Fruit fly (Drosophila melanogaster) whole organism, embryonic: ENCODE data around the gene Tomosyn.

Source experiments
- ATbp ChIP-seq: fragments of 200-800 bp; sonication (Bioruptor generic); optimal IDR thresholded peaks from 2 replicates; lab custom pipeline; 2017; ENCODE audit warnings: missing biosample characterization, mild to moderate bottlenecking, missing genetic modification characterization, missing genetic modification reagents
- Antp ChIP-seq: fragments of 200-800 bp; sonication (Bioruptor generic); optimal IDR thresholded peaks from 3 replicates; lab custom pipeline; 2016; ENCODE audit warnings: missing biosample characterization, missing genetic modification characterization
- B-H2 ChIP-seq: fragments of 200-800 bp; sonication (Bioruptor generic); optimal IDR thresholded peaks from 2 replicates; lab custom pipeline; 2018; ENCODE audit warnings: missing biosample characterization, mild to moderate bottlenecking, missing genetic modification characterization
- Bdp1 ChIP-seq: fragments of 200-800 bp; sonication (Bioruptor generic); optimal IDR thresholded peaks from 3 replicates; lab custom pipeline; 2016; ENCODE audit warnings: missing biosample characterization, missing genetic modification characterization
- CG10462 ChIP-seq: fragments of 200-800 bp; sonication (Bioruptor generic); optimal IDR thresholded peaks from 2 replicates; lab custom pipeline; 2016; ENCODE audit warnings: missing biosample characterization, missing genetic modification characterization
- CG11560 ChIP-seq: fragments of 200-800 bp; sonication (Bioruptor generic); IDR thresholded peaks from 3 replicates; pipeline ENCODE4 v1.3.6; 2022; ENCODE audit warnings: missing biosample characterization, missing genetic modification characterization
- CG12299 ChIP-seq: fragments of 200-800 bp; sonication (Bioruptor generic); optimal IDR thresholded peaks from 2 replicates; lab custom pipeline; 2018; ENCODE audit warnings: missing biosample characterization, mild to moderate bottlenecking, missing genetic modification characterization
- CG12942 ChIP-seq: fragments of 200-800 bp; sonication (Bioruptor generic); optimal IDR thresholded peaks from 3 replicates; lab custom pipeline; 2016; ENCODE audit warnings: missing biosample characterization, missing genetic modification characterization
- CG16813 ChIP-seq: fragments of 200-800 bp; sonication (Bioruptor generic); IDR thresholded peaks from 3 replicates; pipeline ENCODE4 v1.3.6; 2022; ENCODE audit warnings: missing biosample characterization, missing genetic modification characterization; ENCODE audit not compliant: partially characterized antibody
- CG2678 ChIP-seq: fragments of 200-800 bp; sonication (Bioruptor generic); optimal IDR thresholded peaks from 3 replicates; lab custom pipeline; 2019; ENCODE audit warnings: missing biosample characterization, mild to moderate bottlenecking, missing genetic modification characterization, moderate library complexity
- CG33557 ChIP-seq: fragments of 200-800 bp; sonication (Bioruptor generic); optimal IDR thresholded peaks from 2 replicates; lab custom pipeline; 2019; ENCODE audit warnings: missing biosample characterization, mild to moderate bottlenecking, missing genetic modification characterization, moderate library complexity
- CG3847 ChIP-seq: fragments of 200-800 bp; sonication (Bioruptor generic); IDR thresholded peaks from 2 replicates; pipeline ENCODE4 v1.3.6; 2022; ENCODE audit warnings: missing biosample characterization, missing genetic modification characterization
- CG5180 ChIP-seq: fragments of 200-800 bp; sonication (Bioruptor generic); optimal IDR thresholded peaks from 3 replicates; lab custom pipeline; 2017; ENCODE audit warnings: missing biosample characterization, missing genetic modification characterization, mild to moderate bottlenecking, moderate library complexity, missing genetic modification reagents
- Camta ChIP-seq: fragments of 200-800 bp; sonication (Bioruptor generic); optimal IDR thresholded peaks from 2 replicates; lab custom pipeline; 2016; ENCODE audit warnings: missing biosample characterization, missing genetic modification characterization
- CrebB ChIP-seq: fragments of 200-800 bp; sonication (Bioruptor generic); optimal IDR thresholded peaks from 3 replicates; lab custom pipeline; 2018; ENCODE audit warnings: missing biosample characterization, mild to moderate bottlenecking, missing genetic modification characterization
- Dad ChIP-seq: fragments of 200-800 bp; sonication (Bioruptor generic); optimal IDR thresholded peaks from 3 replicates; lab custom pipeline; 2016; ENCODE audit warnings: missing biosample characterization, missing genetic modification characterization
- Dek ChIP-seq: fragments of 200-800 bp; sonication (Bioruptor generic); optimal IDR thresholded peaks from 3 replicates; lab custom pipeline; 2019; ENCODE audit warnings: missing biosample characterization, mild to moderate bottlenecking, missing genetic modification characterization, moderate library complexity
- Dll ChIP-seq: fragments of 200-800 bp; sonication (Bioruptor generic); IDR thresholded peaks from 4 replicates; pipeline ENCODE4 v1.3.6; 2022; ENCODE audit warnings: missing biosample characterization, missing genetic modification characterization; ENCODE audit not compliant: partially characterized antibody
- Ets65A ChIP-seq: fragments of 200-800 bp; sonication (Bioruptor generic); peaks from one replicate; lab custom pipeline; 2016; ENCODE audit warnings: missing biosample characterization, missing genetic modification characterization
- Fer2 ChIP-seq: fragments of 200-800 bp; sonication (Bioruptor generic); optimal IDR thresholded peaks from 2 replicates; lab custom pipeline; 2018; ENCODE audit warnings: missing biosample characterization, mild to moderate bottlenecking, missing genetic modification characterization, moderate library complexity
- HLHmδ ChIP-seq: fragments of 200-800 bp; sonication (Bioruptor generic); optimal IDR thresholded peaks from 2 replicates; lab custom pipeline; 2018; ENCODE audit warnings: missing biosample characterization, mild to moderate bottlenecking, missing genetic modification characterization, moderate library complexity
- Neu2 ChIP-seq: fragments of 200-800 bp; sonication (Bioruptor generic); optimal IDR thresholded peaks from 3 replicates; lab custom pipeline; 2016; ENCODE audit warnings: missing biosample characterization, missing genetic modification characterization, borderline replicate concordance
- Oaz ChIP-seq: fragments of 200-800 bp; sonication (Bioruptor generic); IDR thresholded peaks from 2 replicates; pipeline ENCODE4 v1.3.6; 2022; ENCODE audit warnings: missing biosample characterization, missing genetic modification characterization
- PHDP ChIP-seq: fragments of 200-800 bp; sonication (Bioruptor generic); optimal IDR thresholded peaks from 3 replicates; lab custom pipeline; 2018; ENCODE audit warnings: missing biosample characterization, mild to moderate bottlenecking, missing genetic modification characterization, moderate library complexity
- btn ChIP-seq: fragments of 200-800 bp; sonication (Bioruptor generic); optimal IDR thresholded peaks from 2 replicates; lab custom pipeline; 2016; ENCODE audit warnings: missing biosample characterization, missing genetic modification characterization
- croc ChIP-seq: fragments of 200-800 bp; sonication (Bioruptor generic); conservative IDR thresholded peaks from 3 replicates; pipeline ENCODE4 v1.3.6; 2022; ENCODE audit warnings: missing biosample characterization, missing genetic modification characterization
- ftz-f1 ChIP-seq: fragments of 200-800 bp; sonication (Bioruptor generic); optimal IDR thresholded peaks from 2 replicates; lab custom pipeline; 2016; ENCODE audit warnings: missing biosample characterization, missing genetic modification characterization
- fu2 ChIP-seq: fragments of 200-800 bp; sonication (Bioruptor generic); optimal IDR thresholded peaks from 2 replicates; lab custom pipeline; 2016; ENCODE audit warnings: missing biosample characterization, missing genetic modification characterization
- ham ChIP-seq: fragments of 200-800 bp; sonication (Bioruptor generic); IDR thresholded peaks from 2 replicates; pipeline ENCODE4 v1.3.6; 2022; ENCODE audit warnings: missing biosample characterization, missing genetic modification characterization
- hbn ChIP-seq: fragments of 200-800 bp; sonication (Bioruptor generic); IDR thresholded peaks from 2 replicates; pipeline ENCODE4 v1.3.6; 2022; ENCODE audit warnings: missing biosample characterization, missing genetic modification characterization; ENCODE audit not compliant: partially characterized antibody
- jing ChIP-seq: fragments of 200-800 bp; sonication (Bioruptor generic); optimal IDR thresholded peaks from 2 replicates; lab custom pipeline; 2018; ENCODE audit warnings: missing biosample characterization, mild to moderate bottlenecking, missing genetic modification characterization
- kni ChIP-seq: fragments of 200-800 bp; sonication (Bioruptor generic); optimal IDR thresholded peaks from 3 replicates; lab custom pipeline; 2017; ENCODE audit warnings: mild to moderate bottlenecking, missing biosample characterization, missing genetic modification reagents, missing genetic modification characterization
- mam ChIP-seq: fragments of 200-800 bp; sonication (Bioruptor generic); optimal IDR thresholded peaks from 3 replicates; lab custom pipeline; 2016; ENCODE audit warnings: missing biosample characterization, missing genetic modification characterization
- psq ChIP-seq: fragments of 200-800 bp; sonication (Bioruptor generic); optimal IDR thresholded peaks from 2 replicates; lab custom pipeline; 2017; ENCODE audit warnings: missing biosample characterization, missing genetic modification characterization
- row ChIP-seq: fragments of 200-800 bp; sonication (Bioruptor generic); IDR thresholded peaks from 3 replicates; pipeline ENCODE4 v1.3.6; 2022; ENCODE audit warnings: missing biosample characterization, missing genetic modification characterization
- salm ChIP-seq: fragments of 200-800 bp; sonication (Bioruptor generic); optimal IDR thresholded peaks from 2 replicates; lab custom pipeline; 2018; ENCODE audit warnings: missing biosample characterization, mild to moderate bottlenecking, missing genetic modification characterization
- scrt ChIP-seq: fragments of 200-800 bp; sonication (Bioruptor generic); optimal IDR thresholded peaks from 2 replicates; lab custom pipeline; 2018; ENCODE audit warnings: missing biosample characterization, mild to moderate bottlenecking, missing genetic modification characterization, moderate library complexity
- sisA ChIP-seq: fragments of 200-800 bp; sonication (Bioruptor generic); IDR thresholded peaks from 2 replicates; pipeline ENCODE4 v1.3.6; 2022; ENCODE audit warnings: missing biosample characterization, missing genetic modification characterization
- trem ChIP-seq: fragments of 200-800 bp; optimal IDR thresholded peaks from 3 replicates; lab custom pipeline; 2019; ENCODE audit warnings: missing biosample characterization, mild to moderate bottlenecking, missing genetic modification characterization, moderate library complexity
- vnd ChIP-seq: fragments of 200-800 bp; sonication (Bioruptor generic); IDR thresholded peaks from 3 replicates; pipeline ENCODE4 v1.3.6; 2022; ENCODE audit warnings: missing biosample characterization, missing genetic modification characterization; ENCODE audit not compliant: partially characterized antibody
- wdn ChIP-seq: fragments of 200-800 bp; sonication (Bioruptor generic); IDR thresholded peaks from 2 replicates; pipeline ENCODE4 v1.3.6; 2022; ENCODE audit warnings: missing biosample characterization, missing genetic modification characterization
- zen ChIP-seq: fragments of 200-800 bp; sonication (Bioruptor generic); optimal IDR thresholded peaks from 3 replicates; lab custom pipeline; 2018; ENCODE audit warnings: missing biosample characterization, mild to moderate bottlenecking, missing genetic modification characterization, moderate library complexity

The Tomosyn gene

DNA sequence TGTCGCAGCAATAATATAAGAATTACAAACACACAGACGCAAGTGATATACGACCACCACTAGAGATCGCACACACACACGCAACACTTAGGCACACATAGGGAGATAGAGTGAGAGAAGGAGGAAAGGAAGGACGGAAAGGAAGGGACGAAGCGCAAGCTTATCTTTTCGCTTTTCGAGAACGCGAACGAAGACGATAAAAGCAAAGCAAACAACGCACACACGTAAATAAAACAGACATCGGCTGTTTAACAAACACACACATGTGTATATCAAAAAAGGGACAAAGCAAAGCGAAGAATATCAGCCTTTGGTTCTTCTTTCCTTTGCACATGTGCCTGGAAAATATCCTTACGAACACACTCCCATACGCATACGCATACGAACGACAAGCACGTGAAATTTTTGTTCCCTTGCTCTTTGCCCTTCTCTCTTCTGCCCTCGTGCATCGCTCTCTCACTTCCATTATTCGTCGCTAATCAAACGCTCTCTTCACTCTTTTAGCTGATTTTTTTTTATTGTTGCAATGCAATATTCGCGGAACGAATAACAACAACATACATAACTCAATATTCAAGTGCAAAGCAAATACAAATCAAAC, 28.7 kb downstream of the Tomosyn start (continued):
- TF ChIP-seq CG16813 (no peak), Antp (no peak), HLHmδ (GFP tag; lab: Kevin White, UChicago) (no peak), Dek (tag; lab: Kevin White, UChicago) (no peak), Camta (GFP tag; lab: Kevin White, UChicago) (no peak), wdn (GFP tag; lab: Robert Waterston, UW) (no peak), sisA (GFP tag; lab: Robert Waterston, UW) (no peak), trem (no peak), ftz-f1 (GFP tag; lab: Kevin White, UChicago) (no peak), Dll (no peak), CG12942 (GFP tag; lab: Kevin White, UChicago) (no peak), CG3847 (GFP tag; lab: Robert Waterston, UW) (no peak), B-H2 (GFP tag; lab: Kevin White, UChicago) (no peak), Ets65A (GFP tag; lab: Kevin White, UChicago) (no peak), jing (GFP tag; lab: Kevin White, UChicago) (no peak), CG11560 (tag; lab: Robert Waterston, UW) (no peak), zen (tag; lab: Kevin White, UChicago) (no peak), Neu2 (GFP tag; lab: Kevin White, UChicago) (no peak), btn (GFP tag; lab: Kevin White, UChicago) (no peak), hbn (GFP tag; lab: Robert Waterston, UW) (no peak; the same call in 1 of the 2 replicates), mam (GFP tag; lab: Kevin White, UChicago) (peak; percentile 9), scrt (GFP tag; lab: Kevin White, UChicago) (no peak), Fer2 (tag; lab: Kevin White, UChicago) (no peak), CG33557 (GFP tag; lab: Kevin White, UChicago) (no peak), CG12299 (tag; lab: Kevin White, UChicago) (no peak), kni (peak; percentile 28), row (GFP tag; lab: Robert Waterston, UW) (peak; percentile 8; the same call in 1 of the 3 replicates), Dad (no peak), CG5180 (GFP tag; lab: Kevin White, UChicago) (peak; percentile 1), Bdp1 (GFP tag; lab: Kevin White, UChicago) (no peak), CG10462 (GFP tag; lab: Kevin White, UChicago) (no peak), Oaz (no peak), CrebB (tag; lab: Kevin White, UChicago) (no peak), ham (no peak), salm (tag; lab: Kevin White, UChicago) (no peak), PHDP (tag; lab: Kevin White, UChicago) (no peak), fu2 (no peak), ATbp (GFP tag; lab: Kevin White, UChicago) (no peak), CG2678 (tag; lab: Kevin White, UChicago) (peak; percentile 24), vnd (GFP tag; lab: Robert Waterston, UW) (no peak), croc (GFP tag; lab: Robert Waterston, UW) (no peak), psq (peak; percentile 53)
- TF ChIP-seq, all 482 proteins: peak for 59
